Worm (Caenorhabditis elegans) whole organism, young adult: ENCODE measurements around the gene C44B7.5.

ENCODE experiments used
- B0035.1 ChIP-seq: sonication (generic microtip); optimal IDR thresholded peaks from 2 replicates; lab custom pipeline; 2016; ENCODE audit warnings: missing genetic modification characterization, mild to moderate bottlenecking, missing compliant biosample characterization, missing genotype, missing genetic modification reagents
- K12H6.12 ChIP-seq: fragments of 200-800 bp; sonication (Bioruptor generic); optimal IDR thresholded peaks from 2 replicates; lab custom pipeline; 2018; ENCODE audit warnings: mild to moderate bottlenecking, missing genetic modification characterization, missing compliant biosample characterization
- ama-1 ChIP-seq, 3 experiments: fragments of 150-350 bp in 1 of 3; sonication (generic microtip) in 2 of 3; optimal IDR thresholded peaks; 2 replicates each; lab custom pipeline; 2014 to 2018; ENCODE audit warnings: missing biosample characterization in 2 of 3, missing genetic modification characterization in 2 of 3, missing genetic modification reagents in 2 of 3
- fkh-3 ChIP-seq: sonication (generic microtip); optimal IDR thresholded peaks from 2 replicates; lab custom pipeline; 2016; ENCODE audit warnings: mild to moderate bottlenecking, missing genetic modification characterization, missing compliant biosample characterization
- lin-54 ChIP-seq: fragments of 200-800 bp; sonication (Bioruptor generic); optimal IDR thresholded peaks from 2 replicates; lab custom pipeline; 2018; ENCODE audit warnings: mild to moderate bottlenecking, missing genetic modification characterization, missing compliant biosample characterization
- mel-28 ChIP-seq: sonication (generic microtip); optimal IDR thresholded peaks from 2 replicates; lab custom pipeline; 2016; ENCODE audit warnings: borderline replicate concordance, mild to moderate bottlenecking, missing genetic modification characterization, missing compliant biosample characterization
- nfya-1 ChIP-seq: sonication (generic microtip); optimal IDR thresholded peaks from 2 replicates; lab custom pipeline; 2017; ENCODE audit warnings: antibody characterized with exemption, missing compliant biosample characterization, missing genetic modification characterization, borderline replicate concordance; ENCODE audit not compliant: insufficient read depth
- unc-62 ChIP-seq: fragments of 150-350 bp; optimal IDR thresholded peaks from 2 replicates; lab custom pipeline; 2014; ENCODE audit warnings: missing biosample characterization, missing genetic modification reagents, missing genetic modification characterization
- zim-3 ChIP-seq: sonication (generic microtip); optimal IDR thresholded peaks from 2 replicates; lab custom pipeline; 2017; ENCODE audit warnings: mild to moderate bottlenecking, missing genetic modification characterization, moderate library complexity, missing compliant biosample characterization

ce11 chrII:6891176-6891575, 18.8 kb upstream of the C44B7.5 start:
- TF ChIP-seq nfya-1 (tag; lab: Kevin White, UChicago): no peak
- TF ChIP-seq unc-62: no peak
- TF ChIP-seq K12H6.12 (tag; lab: Kevin White, UChicago): peak; percentile 84
- TF ChIP-seq fkh-3 (tag; lab: Kevin White, UChicago): no peak
- peak; percentile 35 for TF ChIP-seq lin-54
- no peak for TF ChIP-seq zim-3 (tag; lab: Kevin White, UChicago)
- TF ChIP-seq ama-1 (optimal IDR thresholded peaks at IDR 0.05; lab: Kevin White, UChicago): peak; percentile 66
- no peak for TF ChIP-seq ama-1 (GFP tag; optimal IDR thresholded peaks at IDR 0.05; lab: Kevin White, UChicago)
- TF ChIP-seq mel-28 (tag; lab: Kevin White, UChicago): no peak
- TF ChIP-seq B0035.1 (tag; lab: Kevin White, UChicago): no peak
